Fruit fly (Drosophila melanogaster): ENCODE data around the gene CG13895.

The CG13895 gene

dm6 chr3L:681793-682369 lies 26.1 kb downstream of the CG13895 start (continued):
- peak; percentile 60 for TF ChIP-seq CG33213 (GFP tag; optimal IDR thresholded peaks at IDR 0.05)
- TF ChIP-seq CG31224 (GFP tag; IDR thresholded peaks at IDR 0.05) = no peak
- no peak for TF ChIP-seq Drgx (GFP tag; IDR thresholded peaks at IDR 0.05)
- peak; percentile 41 for TF ChIP-seq CG1529 (GFP tag; optimal IDR thresholded peaks at IDR 0.05)
- peak; percentile 31 for TF ChIP-seq CG12391 (tag; optimal IDR thresholded peaks at IDR 0.05)
- TF ChIP-seq salm (tag; optimal IDR thresholded peaks at IDR 0.05) = peak; percentile 13
- peak; percentile 4 for TF ChIP-seq Sry-β (GFP tag; optimal IDR thresholded peaks at IDR 0.05)
- TF ChIP-seq Max (GFP tag; optimal IDR thresholded peaks at IDR 0.05) = peak; percentile 27
- TF ChIP-seq cad (GFP tag; optimal IDR thresholded peaks at IDR 0.05) = peak; percentile 33
- TF ChIP-seq trh (GFP tag; optimal IDR thresholded peaks at IDR 0.05) = no peak
- TF ChIP-seq Myb (GFP tag; optimal IDR thresholded peaks at IDR 0.05) = peak; percentile 67
- no peak for TF ChIP-seq CG8765 (GFP tag; IDR thresholded peaks at IDR 0.05)
- 0 out of 2 replicates have a peak, but pooled peaks have one; percentile 5 for TF ChIP-seq lmd (GFP tag; IDR thresholded peaks at IDR 0.05)
- no peak for TF ChIP-seq ham (GFP tag; IDR thresholded peaks at IDR 0.05)
- no peak for TF ChIP-seq gce (GFP tag; IDR thresholded peaks at IDR 0.05)
- TF ChIP-seq shn (GFP tag; optimal IDR thresholded peaks at IDR 0.05) = peak; percentile 11
- no peak for TF ChIP-seq hbn (GFP tag; IDR thresholded peaks at IDR 0.05; ENCODE audit: partially characterized antibody)
- no peak for TF ChIP-seq tx (GFP tag; optimal IDR thresholded peaks at IDR 0.05)
- TF ChIP-seq ap (GFP tag; IDR thresholded peaks at IDR 0.05) = no peak
- TF ChIP-seq CG11085 (GFP tag; IDR thresholded peaks at IDR 0.05) = no peak
- TF ChIP-seq CG13624 (GFP tag; optimal IDR thresholded peaks at IDR 0.05) = peak; percentile 17
- peak; percentile 32 for TF ChIP-seq CG2712 (tag; optimal IDR thresholded peaks at IDR 0.05)
- no peak for TF ChIP-seq CG31388 (GFP tag; optimal IDR thresholded peaks at IDR 0.05)
- peak; percentile 67 for TF ChIP-seq CG10543 (GFP tag; optimal IDR thresholded peaks at IDR 0.05)
- no peak for TF ChIP-seq CG6175 (GFP tag; IDR thresholded peaks at IDR 0.05)
- no peak; the same call in 1 of the 2 replicates for TF ChIP-seq unc-4 (GFP tag; IDR thresholded peaks at IDR 0.05; ENCODE audit: partially characterized antibody)
- no peak for TF ChIP-seq CG15011 (GFP tag; optimal IDR thresholded peaks at IDR 0.05)
- TF ChIP-seq Rx (GFP tag; IDR thresholded peaks at IDR 0.05) = no peak
- peak; percentile 73 for TF ChIP-seq Vsx1 (GFP tag; optimal IDR thresholded peaks at IDR 0.05)
- TF ChIP-seq CG17361 (GFP tag; IDR thresholded peaks at IDR 0.05) = no peak
- TF ChIP-seq CG34376 (GFP tag; optimal IDR thresholded peaks at IDR 0.05) = peak; percentile 45
- no peak for TF ChIP-seq luna (GFP tag; optimal IDR thresholded peaks at IDR 0.05)
- peak; percentile 59 for TF ChIP-seq CG31365 (tag; optimal IDR thresholded peaks at IDR 0.05)
- TF ChIP-seq nom (GFP tag; optimal IDR thresholded peaks at IDR 0.05) = peak; percentile 20
- TF ChIP-seq Bteb2 (GFP tag; optimal IDR thresholded peaks at IDR 0.05) = peak; percentile 43
- peak; percentile 31 for TF ChIP-seq CG4854 (GFP tag; optimal IDR thresholded peaks at IDR 0.05)
- peak; percentile 33; the same call in 2 of the 3 replicates for TF ChIP-seq row (GFP tag; IDR thresholded peaks at IDR 0.05)
- peak; percentile 18 for TF ChIP-seq CG17186 (GFP tag; optimal IDR thresholded peaks at IDR 0.05)
- TF ChIP-seq sob (GFP tag; IDR thresholded peaks at IDR 0.05) = peak; percentile 64
- TF ChIP-seq Hmx (GFP tag; optimal IDR thresholded peaks at IDR 0.05) = no peak
- peak; percentile 8 for TF ChIP-seq ERR (GFP tag; optimal IDR thresholded peaks at IDR 0.05)
- no peak for TF ChIP-seq fd96Cb (tag; optimal IDR thresholded peaks at IDR 0.05)
- TF ChIP-seq bab2 (GFP tag; optimal IDR thresholded peaks at IDR 0.05) = peak; percentile 33
- TF ChIP-seq p53 (GFP tag; optimal IDR thresholded peaks at IDR 0.05) = no peak
- peak; percentile 74 for TF ChIP-seq sug (tag; optimal IDR thresholded peaks at IDR 0.05)
- peak; percentile 21 for TF ChIP-seq sd (tag; optimal IDR thresholded peaks at IDR 0.05)
- TF ChIP-seq schlank (tag; optimal IDR thresholded peaks at IDR 0.05) = no peak
- no peak for TF ChIP-seq CG12744 (GFP tag; optimal IDR thresholded peaks at IDR 0.05)
- TF ChIP-seq Lpt (GFP tag; optimal IDR thresholded peaks at IDR 0.05) = no peak
- no peak for TF ChIP-seq CG10274 (GFP tag; optimal IDR thresholded peaks at IDR 0.05)
- TF ChIP-seq az2 (GFP tag; optimal IDR thresholded peaks at IDR 0.05) = no peak
- TF ChIP-seq CG4820 (GFP tag; optimal IDR thresholded peaks at IDR 0.05) = no peak

All from whole organism, embryonic.